Fruit fly (Drosophila melanogaster): ENCODE measurements around the gene rux.

DNA sequence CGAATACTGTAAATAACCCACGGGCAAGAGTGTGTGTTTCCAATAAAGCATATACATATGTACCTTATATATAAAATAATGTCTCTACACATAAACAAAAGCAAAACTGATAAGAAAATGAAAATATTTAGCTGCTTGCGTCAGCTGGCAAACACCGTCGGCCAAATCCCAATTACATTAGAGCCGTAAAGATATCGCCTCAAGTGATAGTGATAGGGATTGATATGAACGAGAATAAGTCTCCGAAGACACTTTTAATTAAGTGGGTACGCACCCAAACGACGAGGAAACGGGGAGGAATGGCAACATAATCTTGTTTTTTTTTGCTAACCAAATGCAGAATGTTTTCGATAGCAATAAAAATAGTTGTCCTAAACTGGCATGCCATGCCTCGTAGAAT, 26.9 kb upstream of the rux start:
- TF ChIP-seq Myc (optimal IDR thresholded peaks at IDR 0.05) (no peak), sage (GFP tag; optimal IDR thresholded peaks at IDR 0.05) (no peak), Hr83 (GFP tag; optimal IDR thresholded peaks at IDR 0.05; ENCODE audit: poor library complexity, severe bottlenecking) (no peak), tai (GFP tag; optimal IDR thresholded peaks at IDR 0.05) (no peak), ey (GFP tag; optimal IDR thresholded peaks at IDR 0.05) (no peak), CG32264 (GFP tag; optimal IDR thresholded peaks at IDR 0.05) (no peak), Dif (GFP tag; optimal IDR thresholded peaks at IDR 0.05; ENCODE audit: partially characterized antibody) (no peak), OdsH (GFP tag; optimal IDR thresholded peaks at IDR 0.05) (no peak), dmrt93B (GFP tag; optimal IDR thresholded peaks at IDR 0.05) (no peak), dsf (GFP tag; optimal IDR thresholded peaks at IDR 0.05; ENCODE audit: borderline replicate concordance) (no peak), lola (GFP tag; optimal IDR thresholded peaks at IDR 0.05) (no peak)

All from whole organism, wandering third instar larva.